Worm (Caenorhabditis elegans): ENCODE data around the gene zip-7.
"Not testable (repeated sequence)": the region's sequence is repeated elsewhere in the genome, so short reads cannot be mapped to it uniquely, and the experiment has no call there.

Gene zip-7

DNA sequence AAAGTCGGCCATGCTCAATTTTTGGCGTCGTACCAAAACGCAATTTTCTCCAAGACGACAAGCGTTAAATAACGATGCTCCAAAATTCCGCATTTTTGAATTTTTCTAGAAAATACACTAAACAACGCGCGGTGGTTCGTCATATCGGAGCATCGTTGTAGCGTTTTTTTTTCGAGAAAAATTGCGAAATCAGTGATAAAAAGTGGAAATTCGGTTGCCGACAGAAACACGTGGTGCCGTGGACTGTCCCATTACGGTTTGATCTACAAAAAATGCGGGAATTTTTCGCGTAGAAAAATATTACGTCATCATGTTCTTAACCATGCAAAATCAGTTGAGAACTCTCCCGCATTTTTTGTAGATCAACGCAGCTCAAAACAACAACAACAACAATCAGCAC, 12.5 kb downstream of the zip-7 start:
- no peak for TF ChIP-seq unc-62 (GFP tag; optimal IDR thresholded peaks at IDR 0.05)

DNA sequence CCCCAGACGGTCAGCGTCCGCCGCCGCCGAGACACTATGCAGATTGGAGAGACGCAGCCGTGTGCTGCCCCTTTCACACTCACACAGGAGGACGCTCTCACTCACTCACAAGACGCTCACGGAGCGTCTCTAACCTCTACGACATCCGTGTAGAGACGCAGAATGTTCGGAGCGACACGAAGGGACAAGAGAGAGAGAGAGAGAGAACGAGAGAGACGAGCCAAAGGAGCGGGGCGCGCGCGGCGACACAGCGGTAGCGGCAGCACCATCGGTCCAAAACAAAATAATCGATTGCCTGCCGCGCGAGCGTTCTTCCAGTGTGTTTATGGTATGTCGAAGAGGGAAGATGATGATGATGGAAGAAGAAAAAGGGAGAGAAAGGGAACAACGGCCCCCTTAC, 13.2 kb downstream of the zip-7 start:
- no peak for TF ChIP-seq unc-62 (GFP tag; optimal IDR thresholded peaks at IDR 0.05)

DNA sequence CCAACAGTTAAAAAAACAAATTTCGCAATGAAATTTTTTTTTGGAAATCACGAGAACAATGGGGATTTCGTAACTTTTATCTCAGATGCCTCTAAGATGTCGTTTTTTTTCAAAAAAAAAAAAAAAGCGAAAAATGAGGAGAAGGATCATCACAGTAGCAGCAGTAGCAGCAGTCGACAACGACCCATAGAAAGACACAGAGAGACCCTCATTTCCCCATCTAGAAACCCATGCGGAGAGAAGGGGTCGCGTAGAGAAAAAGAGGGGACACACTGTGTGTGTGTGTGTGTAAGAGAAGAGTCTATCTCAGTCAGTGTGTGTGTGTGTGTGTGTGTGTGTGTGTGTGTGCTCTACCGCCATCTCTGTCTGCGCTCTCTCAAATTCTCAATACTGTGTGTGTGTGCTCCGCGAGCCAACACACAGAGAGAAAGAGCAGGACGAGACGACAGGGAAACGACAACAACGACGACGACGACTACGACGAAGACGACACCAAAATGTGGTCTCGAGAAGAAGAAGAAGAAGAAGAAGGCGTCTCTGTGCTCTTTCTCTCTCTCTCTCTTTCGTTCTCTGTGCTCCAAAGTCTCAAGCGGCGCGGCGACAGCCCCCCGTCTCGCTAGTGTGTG, 14.0 kb downstream of the zip-7 start:
- no peak for TF ChIP-seq unc-62 (GFP tag; optimal IDR thresholded peaks at IDR 0.05)

- no peak for TF ChIP-seq unc-62 (GFP tag; optimal IDR thresholded peaks at IDR 0.05)
Observed at ce11 chrIV:16489958-16490357, 15.5 kb downstream of the zip-7 start.

- TF ChIP-seq unc-62 (GFP tag; optimal IDR thresholded peaks at IDR 0.05), result no peak
Observed at ce11 chrIV:16488921-16489320, 16.6 kb downstream of the zip-7 start, which contains the start of gene rho-1. Gene rho-1 (minus strand): TSS chrIV:16489021.

- no peak for TF ChIP-seq unc-62 (GFP tag; optimal IDR thresholded peaks at IDR 0.05)
Observed at ce11 chrIV:16483273-16484204, 21.9 kb downstream of the zip-7 start.

DNA sequence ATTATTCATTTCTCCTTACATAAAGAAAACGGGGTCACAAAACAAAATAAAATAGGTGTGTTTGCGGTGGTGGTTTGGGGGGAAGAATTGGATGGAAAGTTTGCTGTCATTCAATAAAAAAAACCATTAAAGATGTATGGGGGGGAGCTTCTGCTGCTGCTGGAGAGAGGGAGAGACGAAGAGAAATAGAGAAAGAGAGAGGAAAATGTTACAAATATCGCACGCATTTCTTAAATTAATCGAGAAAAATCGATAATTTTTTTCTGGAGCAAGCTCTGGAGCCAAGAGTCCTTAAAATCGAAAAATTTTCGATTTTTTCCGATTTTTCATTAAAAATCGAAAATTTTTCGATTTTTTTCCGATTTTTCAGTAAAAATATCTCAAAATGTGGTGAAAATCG, 22.7 kb downstream of the zip-7 start:
- TF ChIP-seq unc-62 (GFP tag; optimal IDR thresholded peaks at IDR 0.05), result no peak

ce11 chrIV:16480888-16481287, 24.6 kb downstream of the zip-7 start, which contains the start of gene Y51H4A.938:
Gene Y51H4A.938 (plus strand): TSS chrIV:16481188.
- not testable (repeated sequence) for TF ChIP-seq unc-62 (GFP tag; optimal IDR thresholded peaks at IDR 0.05)

- no peak for TF ChIP-seq unc-62 (GFP tag; optimal IDR thresholded peaks at IDR 0.05)
Observed at ce11 chrIV:16477169-16477568, 28.3 kb downstream of the zip-7 start, which contains the start of gene Y51H4A.1. Gene Y51H4A.1 (minus strand): TSS chrIV:16477295.

DNA sequence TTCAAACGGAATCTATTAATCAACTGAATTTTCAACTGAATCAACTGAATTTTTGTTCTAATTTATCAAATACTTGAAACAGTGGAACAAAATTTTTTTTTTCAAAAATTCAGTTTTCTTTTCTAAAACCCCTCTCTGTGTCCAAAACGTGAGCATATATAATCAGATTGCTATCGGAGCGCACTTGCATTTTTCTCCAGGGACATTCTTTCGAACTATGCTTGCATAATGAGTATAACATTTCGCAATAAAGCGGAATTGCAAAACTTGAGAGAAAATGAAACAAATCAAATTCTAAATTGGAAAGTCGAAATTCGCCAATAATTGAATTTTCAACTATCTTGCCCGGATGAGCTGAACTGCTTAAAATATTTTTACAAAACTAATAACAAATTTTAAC, 29.4 kb downstream of the zip-7 start:
- no peak for TF ChIP-seq unc-62 (GFP tag; optimal IDR thresholded peaks at IDR 0.05)

DNA sequence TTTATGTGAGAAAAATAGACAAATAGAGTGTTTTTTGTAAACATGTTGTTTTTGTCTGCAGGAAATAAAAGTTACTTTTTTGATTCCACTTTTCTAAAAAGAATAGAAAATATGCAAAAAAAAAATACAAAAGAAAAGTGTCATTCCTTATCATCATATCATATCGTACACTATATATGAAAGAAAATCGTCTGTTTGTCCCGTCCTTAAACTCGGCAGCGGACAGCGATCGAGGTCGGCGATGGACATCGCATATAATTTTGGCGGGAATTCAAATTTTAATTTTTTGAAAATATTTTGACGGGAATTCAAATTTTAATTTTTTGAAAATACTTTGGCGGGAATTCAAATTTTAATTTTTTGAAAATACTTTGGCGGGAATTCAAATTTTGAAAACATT, 33.9 kb downstream of the zip-7 start:
- TF ChIP-seq unc-62 (GFP tag; optimal IDR thresholded peaks at IDR 0.05), result no peak

DNA sequence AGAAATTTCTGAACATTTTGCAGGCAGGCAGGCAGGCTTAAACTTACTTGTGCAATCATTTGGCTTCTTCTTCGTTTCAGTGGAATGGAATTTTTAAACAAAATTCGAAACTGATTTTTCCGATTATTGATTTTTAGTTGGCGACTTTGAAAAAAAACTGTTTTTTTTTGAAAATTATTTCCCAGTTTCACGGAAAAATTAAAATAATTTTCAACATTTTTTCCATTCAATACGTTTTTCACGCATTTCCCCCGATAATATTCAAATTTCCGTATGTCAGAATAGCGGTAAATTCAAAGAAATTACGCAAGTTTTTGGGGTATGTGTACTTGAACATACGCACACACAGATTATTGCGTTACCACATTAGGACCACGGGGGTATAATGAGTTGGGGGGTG, 34.6 kb downstream of the zip-7 start, which contains the start of gene VY10G11R.1:
Gene VY10G11R.1, minus strand, starts transcription at position 101 of the 400 bp plus-strand sequence.
- TF ChIP-seq unc-62 (GFP tag; optimal IDR thresholded peaks at IDR 0.05), result not testable (repeated sequence)

All from whole organism, dauer.